Fruit fly (Drosophila melanogaster): ENCODE data around the gene CG34293.

Gene CG34293

dm6 chr3R:27137914-27138323 is 27.5 kb downstream of the CG34293 start (continued):
- TF ChIP-seq CG6808 (GFP tag; optimal IDR thresholded peaks at IDR 0.05) (no peak), CG10631 (GFP tag; optimal IDR thresholded peaks at IDR 0.05) (no peak), cyc (GFP tag; optimal IDR thresholded peaks at IDR 0.05) (no peak), fd85E (GFP tag; optimal IDR thresholded peaks at IDR 0.05) (no peak), net (GFP tag; optimal IDR thresholded peaks at IDR 0.05) (no peak), Hr39 (GFP tag; optimal IDR thresholded peaks at IDR 0.05) (no peak), Smox (GFP tag; optimal IDR thresholded peaks at IDR 0.05) (no peak), CG16779 (tag; optimal IDR thresholded peaks at IDR 0.05) (no peak), svp (GFP tag) (no peak), CG6854 (GFP tag; optimal IDR thresholded peaks at IDR 0.05) (peak; percentile 24), Ets96B (tag; optimal IDR thresholded peaks at IDR 0.05) (no peak), CG34406 (GFP tag; optimal IDR thresholded peaks at IDR 0.05) (no peak)

dm6 chr3R:27135692-27136641 is 29.4 kb downstream of the CG34293 start:
- TF ChIP-seq cyc (GFP tag; optimal IDR thresholded peaks at IDR 0.05) (no peak), dsx (GFP tag; optimal IDR thresholded peaks at IDR 0.05; ENCODE audit: poor library complexity, severe bottlenecking) (peak; percentile 50), lz (GFP tag; optimal IDR thresholded peaks at IDR 0.05) (peak; percentile 45), Eip75B (GFP tag; optimal IDR thresholded peaks at IDR 0.05) (peak; percentile 59), Sox14 (GFP tag; optimal IDR thresholded peaks at IDR 0.05) (peak; percentile 6), Lpt (GFP tag; optimal IDR thresholded peaks at IDR 0.05) (no peak), eg (GFP tag; IDR thresholded peaks at IDR 0.05) (no peak), CG6854 (GFP tag; optimal IDR thresholded peaks at IDR 0.05) (peak; percentile 42), CG10669 (GFP tag; optimal IDR thresholded peaks at IDR 0.05) (peak; percentile 70), CG32006 (GFP tag; optimal IDR thresholded peaks at IDR 0.05) (peak; percentile 41), CG1621 (tag; optimal IDR thresholded peaks at IDR 0.05) (peak; percentile 54), CG8319 (GFP tag; optimal IDR thresholded peaks at IDR 0.05) (peak; percentile 49), CG6792 (GFP tag; optimal IDR thresholded peaks at IDR 0.05) (peak; percentile 77), Ets21C (GFP tag; optimal IDR thresholded peaks at IDR 0.05) (no peak), CG34406 (GFP tag; optimal IDR thresholded peaks at IDR 0.05) (peak; percentile 68), Met (GFP tag; optimal IDR thresholded peaks at IDR 0.05) (peak; percentile 15), vri (GFP tag; optimal IDR thresholded peaks at IDR 0.05) (peak; percentile 64), ss (GFP tag; optimal IDR thresholded peaks at IDR 0.05) (peak; percentile 22 to 69), CG3919 (GFP tag; optimal IDR thresholded peaks at IDR 0.05) (peak; percentile 63), fd59A (GFP tag; optimal IDR thresholded peaks at IDR 0.05) (peak; percentile 35), CG8632 (GFP tag; optimal IDR thresholded peaks at IDR 0.05) (peak; percentile 72), Eip93F (GFP tag; optimal IDR thresholded peaks at IDR 0.05) (no peak), CG31627 (GFP tag; optimal IDR thresholded peaks at IDR 0.05) (peak; percentile 6), topi (GFP tag; optimal IDR thresholded peaks at IDR 0.05) (peak; percentile 22), fd85E (GFP tag; optimal IDR thresholded peaks at IDR 0.05) (peak; percentile 23), CG6276 (GFP tag; optimal IDR thresholded peaks at IDR 0.05) (no peak), spab (GFP tag; optimal IDR thresholded peaks at IDR 0.05) (peak; percentile 63), CG6163 (GFP tag; IDR thresholded peaks at IDR 0.05) (peak; percentile 75), Hr39 (GFP tag; optimal IDR thresholded peaks at IDR 0.05) (no peak), CG16779 (tag; optimal IDR thresholded peaks at IDR 0.05) (peak; percentile 51), CG9139 (GFP tag; optimal IDR thresholded peaks at IDR 0.05) (peak; percentile 62), fkh (GFP tag; optimal IDR thresholded peaks at IDR 0.05) (peak; percentile 93), CG3032 (tag; optimal IDR thresholded peaks at IDR 0.05) (peak; percentile 46), salr (GFP tag; optimal IDR thresholded peaks at IDR 0.05) (peak; percentile 7 to 28), Sox102F (GFP tag; optimal IDR thresholded peaks at IDR 0.05) (peak; percentile 49), Blimp-1 (GFP tag; optimal IDR thresholded peaks at IDR 0.05) (peak; percentile 22), CG11294 (GFP tag; IDR thresholded peaks at IDR 0.05) (no peak), pdm3 (GFP tag; optimal IDR thresholded peaks at IDR 0.05) (peak; percentile 55), acj6 (GFP tag; optimal IDR thresholded peaks at IDR 0.05) (peak; percentile 48), svp (GFP tag) (peak; percentile 39), CG10631 (GFP tag; optimal IDR thresholded peaks at IDR 0.05) (peak; percentile 56), CG7368 (GFP tag; optimal IDR thresholded peaks at IDR 0.05) (peak; percentile 69)

Data from whole organism, prepupa.